Fruit fly (Drosophila melanogaster) whole organism, prepupa: Measurements from ENCODE around the gene CG2604.

Experiments used
- Blimp-1 ChIP-seq: fragments of 200-800 bp; sonication (Bioruptor generic); optimal IDR thresholded peaks from 3 replicates; lab custom pipeline; 2017; ENCODE audit warnings: missing biosample characterization, missing genetic modification characterization, mild to moderate bottlenecking, moderate library complexity, missing genetic modification reagents
- CG10631 ChIP-seq: fragments of 200-800 bp; sonication (Bioruptor generic); optimal IDR thresholded peaks from 2 replicates; lab custom pipeline; 2016; ENCODE audit warnings: missing biosample characterization, missing genetic modification characterization
- CG11294 ChIP-seq: fragments of 200-800 bp; sonication (Bioruptor generic); IDR thresholded peaks from 2 replicates; pipeline ENCODE4 v1.3.6; 2022; ENCODE audit warnings: missing biosample characterization, missing genetic modification characterization
- CG11762 ChIP-seq: fragments of 200-800 bp; sonication (Bioruptor generic); optimal IDR thresholded peaks from 3 replicates; lab custom pipeline; 2016; ENCODE audit warnings: missing biosample characterization, missing genetic modification characterization; ENCODE audit not compliant: insufficient read depth
- CG11902 ChIP-seq: fragments of 200-800 bp; sonication (Bioruptor generic); optimal IDR thresholded peaks from 3 replicates; lab custom pipeline; 2016; ENCODE audit warnings: missing biosample characterization, missing genetic modification characterization
- CG15336 ChIP-seq: fragments of 200-800 bp; sonication (Bioruptor generic); IDR thresholded peaks from 2 replicates; pipeline ENCODE4 v1.3.6; 2022; ENCODE audit warnings: missing biosample characterization, missing genetic modification characterization
- CG1621 ChIP-seq: fragments of 200-800 bp; sonication (Bioruptor generic); optimal IDR thresholded peaks from 3 replicates; lab custom pipeline; 2018; ENCODE audit warnings: missing biosample characterization, mild to moderate bottlenecking, missing genetic modification characterization
- CG16779 ChIP-seq: fragments of 200-800 bp; sonication (Bioruptor generic); optimal IDR thresholded peaks from 3 replicates; lab custom pipeline; 2017; ENCODE audit warnings: missing biosample characterization, mild to moderate bottlenecking, missing genetic modification characterization
- CG3032 ChIP-seq: fragments of 200-800 bp; optimal IDR thresholded peaks from 2 replicates; lab custom pipeline; 2019; ENCODE audit warnings: missing biosample characterization, mild to moderate bottlenecking, missing genetic modification characterization, moderate library complexity
- CG31627 ChIP-seq: fragments of 200-800 bp; sonication (Bioruptor generic); optimal IDR thresholded peaks from 3 replicates; lab custom pipeline; 2016; ENCODE audit warnings: missing biosample characterization, missing genetic modification characterization
- CG32006 ChIP-seq: fragments of 200-800 bp; sonication (Bioruptor generic); optimal IDR thresholded peaks from 3 replicates; lab custom pipeline; 2017; ENCODE audit warnings: missing biosample characterization, mild to moderate bottlenecking, missing genetic modification characterization
- CG34406 ChIP-seq: fragments of 200-800 bp; sonication (Bioruptor generic); optimal IDR thresholded peaks from 3 replicates; lab custom pipeline; 2016; ENCODE audit warnings: missing biosample characterization, missing genetic modification characterization
- CG3919 ChIP-seq: fragments of 200-800 bp; sonication (Bioruptor generic); optimal IDR thresholded peaks from 3 replicates; lab custom pipeline; 2016; ENCODE audit warnings: missing biosample characterization, missing genetic modification characterization
- CG4318 ChIP-seq: fragments of 200-800 bp; sonication (Bioruptor generic); optimal IDR thresholded peaks from 3 replicates; lab custom pipeline; 2017; ENCODE audit warnings: missing biosample characterization, mild to moderate bottlenecking, missing genetic modification characterization
- CG6163 ChIP-seq: fragments of 200-800 bp; sonication (Bioruptor generic); IDR thresholded peaks from 3 replicates; pipeline ENCODE4 v1.3.6; 2022; ENCODE audit warnings: missing biosample characterization, missing genetic modification characterization
- CG6276 ChIP-seq: fragments of 200-800 bp; sonication (Bioruptor generic); optimal IDR thresholded peaks from 2 replicates; lab custom pipeline; 2017; ENCODE audit warnings: missing biosample characterization, mild to moderate bottlenecking, missing genetic modification characterization
- CG6792 ChIP-seq: fragments of 200-800 bp; sonication (Bioruptor generic); optimal IDR thresholded peaks from 3 replicates; lab custom pipeline; 2016; ENCODE audit warnings: missing biosample characterization, missing genetic modification characterization
- CG6808 ChIP-seq: fragments of 200-800 bp; sonication (Bioruptor generic); optimal IDR thresholded peaks from 3 replicates; lab custom pipeline; 2017; ENCODE audit warnings: missing biosample characterization, missing genetic modification characterization, mild to moderate bottlenecking, moderate library complexity, missing genetic modification reagents
- CG6854 ChIP-seq: fragments of 200-800 bp; sonication (Bioruptor generic); optimal IDR thresholded peaks from 2 replicates; lab custom pipeline; 2017; ENCODE audit warnings: missing biosample characterization, mild to moderate bottlenecking, missing genetic modification characterization
- CG7368 ChIP-seq: fragments of 200-800 bp; sonication (Bioruptor generic); optimal IDR thresholded peaks from 3 replicates; lab custom pipeline; 2016; ENCODE audit warnings: missing biosample characterization, missing genetic modification characterization
- CG8319 ChIP-seq: fragments of 200-800 bp; sonication (Bioruptor generic); optimal IDR thresholded peaks from 3 replicates; lab custom pipeline; 2016; ENCODE audit warnings: missing biosample characterization, missing genetic modification characterization
- CG9139 ChIP-seq: fragments of 200-800 bp; sonication (Bioruptor generic); optimal IDR thresholded peaks from 3 replicates; lab custom pipeline; 2017; ENCODE audit warnings: missing biosample characterization, mild to moderate bottlenecking, missing genetic modification characterization
- Eip75B ChIP-seq: fragments of 200-800 bp; sonication (Bioruptor generic); optimal IDR thresholded peaks from 3 replicates; lab custom pipeline; 2016; ENCODE audit warnings: missing biosample characterization, missing genetic modification characterization
- Eip78C ChIP-seq: fragments of 200-800 bp; sonication (Bioruptor generic); peaks from one replicate; lab custom pipeline; 2016; ENCODE audit warnings: missing biosample characterization, missing genetic modification characterization
- Eip93F ChIP-seq: fragments of 200-800 bp; sonication (Bioruptor generic); optimal IDR thresholded peaks from 2 replicates; lab custom pipeline; 2016; ENCODE audit warnings: missing biosample characterization, mild to moderate bottlenecking, missing genetic modification characterization
- Ets96B ChIP-seq: fragments of 200-800 bp; optimal IDR thresholded peaks from 2 replicates; lab custom pipeline; 2019; ENCODE audit warnings: missing biosample characterization, mild to moderate bottlenecking, missing genetic modification characterization, moderate library complexity
- Hr38 ChIP-seq: sonication (Bioruptor generic); optimal IDR thresholded peaks from 2 replicates; lab custom pipeline; 2016; ENCODE audit warnings: missing biosample characterization, missing genetic modification characterization
- Hr4 ChIP-seq: fragments of 200-800 bp; sonication (Bioruptor generic); optimal IDR thresholded peaks from 3 replicates; lab custom pipeline; 2016; ENCODE audit warnings: missing biosample characterization, missing genetic modification characterization
- Lpt ChIP-seq: fragments of 200-800 bp; sonication (Bioruptor generic); optimal IDR thresholded peaks from 3 replicates; lab custom pipeline; 2016; ENCODE audit warnings: missing biosample characterization, missing genetic modification characterization
- Met ChIP-seq: fragments of 200-800 bp; sonication (Bioruptor generic); optimal IDR thresholded peaks from 3 replicates; lab custom pipeline; 2016; ENCODE audit warnings: missing biosample characterization, missing genetic modification characterization
- OdsH ChIP-seq: fragments of 200-800 bp; sonication (Bioruptor generic); optimal IDR thresholded peaks from 3 replicates; lab custom pipeline; 2016; ENCODE audit warnings: missing biosample characterization, missing genetic modification characterization
- Smox ChIP-seq: fragments of 200-800 bp; sonication (Bioruptor generic); optimal IDR thresholded peaks from 3 replicates; lab custom pipeline; 2016; ENCODE audit warnings: missing biosample characterization, missing genetic modification characterization
- Sox14 ChIP-seq: fragments of 200-800 bp; sonication (Bioruptor generic); optimal IDR thresholded peaks from 3 replicates; lab custom pipeline; 2016; ENCODE audit warnings: missing biosample characterization, missing genetic modification characterization
- acj6 ChIP-seq: fragments of 200-800 bp; sonication (Bioruptor generic); optimal IDR thresholded peaks from 3 replicates; lab custom pipeline; 2016; ENCODE audit warnings: missing biosample characterization, missing genetic modification characterization
- cyc ChIP-seq: fragments of 200-800 bp; sonication (Bioruptor generic); optimal IDR thresholded peaks from 3 replicates; lab custom pipeline; 2016; ENCODE audit warnings: missing biosample characterization, missing genetic modification characterization
- dsx ChIP-seq: fragments of 200-800 bp; optimal IDR thresholded peaks from 3 replicates; lab custom pipeline; 2019; ENCODE audit warnings: missing biosample characterization, mild to moderate bottlenecking, missing genetic modification characterization, moderate library complexity; ENCODE audit not compliant: poor library complexity, severe bottlenecking
- esn ChIP-seq: fragments of 200-800 bp; sonication (Bioruptor generic); optimal IDR thresholded peaks from 2 replicates; lab custom pipeline; 2016; ENCODE audit warnings: missing biosample characterization, mild to moderate bottlenecking, missing genetic modification characterization, moderate library complexity
- fd59A ChIP-seq: fragments of 200-800 bp; sonication (Bioruptor generic); optimal IDR thresholded peaks from 2 replicates; lab custom pipeline; 2017; ENCODE audit warnings: missing biosample characterization, mild to moderate bottlenecking, missing genetic modification characterization, missing genetic modification reagents
- fd85E ChIP-seq: fragments of 200-800 bp; sonication (Bioruptor generic); optimal IDR thresholded peaks from 3 replicates; lab custom pipeline; 2016; ENCODE audit warnings: missing biosample characterization, missing genetic modification characterization
- fkh ChIP-seq: fragments of 200-800 bp; sonication (Bioruptor generic); optimal IDR thresholded peaks from 3 replicates; lab custom pipeline; 2017; ENCODE audit warnings: missing biosample characterization, mild to moderate bottlenecking, missing genetic modification characterization, moderate library complexity
- lz ChIP-seq: fragments of 200-800 bp; sonication (Bioruptor generic); optimal IDR thresholded peaks from 3 replicates; lab custom pipeline; 2016; ENCODE audit warnings: missing biosample characterization, missing genetic modification characterization
- pdm3 ChIP-seq: fragments of 200-800 bp; sonication (Bioruptor generic); optimal IDR thresholded peaks from 3 replicates; lab custom pipeline; 2016; ENCODE audit warnings: missing biosample characterization, missing genetic modification characterization
- salr ChIP-seq, 2 experiments: fragments of 200-800 bp; sonication (Bioruptor generic); optimal IDR thresholded peaks; 3 replicates each; lab custom pipeline; 2016 to 2018; ENCODE audit warnings: missing biosample characterization in 2 of 2, missing genetic modification characterization in 2 of 2, mild to moderate bottlenecking in 1 of 2
- spab ChIP-seq: fragments of 200-800 bp; sonication (Bioruptor generic); optimal IDR thresholded peaks from 2 replicates; lab custom pipeline; 2017; ENCODE audit warnings: missing biosample characterization, mild to moderate bottlenecking, missing genetic modification characterization, missing genetic modification reagents
- svp ChIP-seq: fragments of 200-800 bp; sonication (Bioruptor generic); peaks from one replicate; lab custom pipeline; 2016; ENCODE audit warnings: missing biosample characterization, missing genetic modification characterization
- topi ChIP-seq: fragments of 200-800 bp; sonication (Bioruptor generic); optimal IDR thresholded peaks from 3 replicates; lab custom pipeline; 2016; ENCODE audit warnings: missing biosample characterization, missing genetic modification characterization
- vri ChIP-seq: fragments of 200-800 bp; sonication (Bioruptor generic); optimal IDR thresholded peaks from 3 replicates; lab custom pipeline; 2016; ENCODE audit warnings: missing biosample characterization, mild to moderate bottlenecking, missing genetic modification characterization

The CG2604 gene

dm6 chr3R:5251243-5251865 lies 28.2 kb upstream of the CG2604 start, which contains the start of gene CtsF (continued):
- TF ChIP-seq CG6854 (peak; percentile 70), CG6792 (GFP tag; lab: Kevin White, UChicago) (no peak), cyc (GFP tag; lab: Kevin White, UChicago) (no peak), dsx (peak; percentile 16), CG31627 (GFP tag; lab: Kevin White, UChicago) (no peak), Hr4 (GFP tag; lab: Kevin White, UChicago) (no peak), CG10631 (no peak), Eip93F (GFP tag; lab: Kevin White, UChicago) (no peak), Blimp-1 (GFP tag; lab: Kevin White, UChicago) (peak; percentile 56), pdm3 (GFP tag; lab: Kevin White, UChicago) (no peak), Eip78C (peak; percentile 19), CG6276 (GFP tag; lab: Kevin White, UChicago) (no peak), CG7368 (GFP tag; lab: Kevin White, UChicago) (no peak), CG16779 (tag; lab: Kevin White, UChicago) (no peak), topi (peak; percentile 9), CG15336 (peak; percentile 32; the same call in 1 of the 2 replicates), fkh (GFP tag; lab: Kevin White, UChicago) (peak; percentile 29), CG11762 (GFP tag; lab: Kevin White, UChicago) (no peak), CG4318 (GFP tag; lab: Kevin White, UChicago) (no peak), CG6163 (GFP tag; lab: Robert Waterston, UW) (no peak), CG11902 (no peak), CG8319 (GFP tag; lab: Kevin White, UChicago) (no peak), Hr38 (GFP tag; lab: Kevin White, UChicago) (no peak)

DNA sequence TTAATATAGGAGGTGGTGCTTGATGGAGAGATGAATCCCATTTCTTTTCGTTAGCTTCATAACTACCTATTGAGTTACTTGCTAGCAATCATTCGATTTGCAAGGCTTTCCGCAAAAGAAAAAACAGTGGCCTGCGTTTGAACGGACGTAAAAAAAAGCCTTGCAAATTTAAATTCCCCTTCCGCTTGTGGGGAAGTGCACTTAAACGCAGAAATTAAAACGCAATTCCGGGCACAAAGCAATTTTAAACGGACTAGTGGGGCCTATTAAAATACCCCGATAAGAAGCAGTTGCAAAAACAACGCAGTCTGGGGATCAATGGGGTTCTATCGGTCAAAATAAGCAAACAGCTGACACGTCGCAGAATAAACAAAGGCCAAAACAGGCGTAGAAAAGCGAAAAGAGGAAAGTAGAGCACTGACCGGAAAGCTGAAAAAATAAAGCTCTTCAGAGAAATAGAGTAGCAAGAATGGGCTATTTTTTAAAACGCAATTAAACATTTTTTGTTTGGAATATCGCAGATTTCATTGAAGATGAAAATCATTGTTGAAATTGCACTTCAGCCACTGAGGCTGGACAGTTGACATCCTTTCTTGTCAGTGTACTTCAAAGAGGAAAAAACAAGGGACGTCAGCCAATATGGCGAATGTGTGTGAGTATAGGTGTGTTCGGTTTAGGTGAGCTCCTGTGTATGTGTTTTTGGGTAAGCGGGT lies 27.5 kb upstream of the CG2604 start:
- TF ChIP-seq CG8319 (GFP tag; lab: Kevin White, UChicago) (peak; percentile 54), CG10631 (peak; percentile 68), esn (GFP tag; lab: Kevin White, UChicago) (peak; percentile 73), CG11294 (GFP tag; lab: Robert Waterston, UW) (no peak), Lpt (GFP tag; lab: Kevin White, UChicago) (peak; percentile 55), CG4318 (GFP tag; lab: Kevin White, UChicago) (peak; percentile 69), lz (peak; percentile 48), salr (GFP tag; optimal IDR thresholded peaks at IDR 0.05; lab: Kevin White, UChicago) (peak; percentile 29 to 61), fd85E (GFP tag; lab: Kevin White, UChicago) (peak; percentile 10), CG15336 (peak; percentile 63), topi (peak; percentile 61), vri (GFP tag; lab: Kevin White, UChicago) (peak; percentile 54), CG1621 (tag; lab: Kevin White, UChicago) (peak; percentile 37), CG32006 (peak; percentile 78), Smox (peak; percentile 61), CG3919 (peak; percentile 78), Met (GFP tag; lab: Kevin White, UChicago) (peak; percentile 61), Sox14 (GFP tag; lab: Kevin White, UChicago) (peak; percentile 47), Blimp-1 (GFP tag; lab: Kevin White, UChicago) (no peak), acj6 (peak; percentile 73), fd59A (GFP tag; lab: Kevin White, UChicago) (peak; percentile 25), Ets96B (tag; lab: Kevin White, UChicago) (peak; percentile 72), CG7368 (GFP tag; lab: Kevin White, UChicago) (peak; percentile 54), CG9139 (GFP tag; lab: Kevin White, UChicago) (peak; percentile 11), spab (peak; percentile 24), CG11762 (GFP tag; lab: Kevin White, UChicago) (peak; percentile 35), CG31627 (GFP tag; lab: Kevin White, UChicago) (peak; percentile 66), OdsH (GFP tag; lab: Kevin White, UChicago) (peak; percentile 74), CG16779 (tag; lab: Kevin White, UChicago) (peak; percentile 43), Hr38 (GFP tag; lab: Kevin White, UChicago) (no peak), CG6808 (GFP tag; lab: Kevin White, UChicago) (peak; percentile 31), CG3032 (peak; percentile 54), svp (peak; percentile 82), CG34406 (GFP tag; lab: Kevin White, UChicago) (peak; percentile 33), Eip75B (GFP tag; lab: Kevin White, UChicago) (peak; percentile 62)
